Worm (Caenorhabditis elegans) whole organism, L4/young adult: Measurements from ENCODE around the gene scl-7.

Experiments used
- W03F9.2 ChIP-seq: fragments of 150-350 bp; optimal IDR thresholded peaks from 2 replicates; lab custom pipeline; 2014; ENCODE audit warnings: missing biosample characterization, missing genetic modification characterization
- dao-5 ChIP-seq: sonication (generic microtip); optimal IDR thresholded peaks from 2 replicates; lab custom pipeline; 2016; ENCODE audit warnings: missing genotype, missing genetic modification characterization, moderate library complexity, missing compliant biosample characterization
- him-1 ChIP-seq: sonication (generic microtip); optimal IDR thresholded peaks from 2 replicates; lab custom pipeline; 2016; ENCODE audit warnings: missing genotype, missing genetic modification reagents, missing genetic modification characterization, missing compliant biosample characterization

- TF ChIP-seq him-1 (tag; lab: Kevin White, UChicago) (no peak), W03F9.2 (tag; lab: Kevin White, UChicago) (no peak), dao-5 (tag; lab: Kevin White, UChicago) (no peak)
These were observed 43.5 kb upstream of the scl-7 start for ce11 chrIV:13026762-13027161.
